Worm (Caenorhabditis elegans): ENCODE data around the gene slrp-1.

The slrp-1 gene

DNA sequence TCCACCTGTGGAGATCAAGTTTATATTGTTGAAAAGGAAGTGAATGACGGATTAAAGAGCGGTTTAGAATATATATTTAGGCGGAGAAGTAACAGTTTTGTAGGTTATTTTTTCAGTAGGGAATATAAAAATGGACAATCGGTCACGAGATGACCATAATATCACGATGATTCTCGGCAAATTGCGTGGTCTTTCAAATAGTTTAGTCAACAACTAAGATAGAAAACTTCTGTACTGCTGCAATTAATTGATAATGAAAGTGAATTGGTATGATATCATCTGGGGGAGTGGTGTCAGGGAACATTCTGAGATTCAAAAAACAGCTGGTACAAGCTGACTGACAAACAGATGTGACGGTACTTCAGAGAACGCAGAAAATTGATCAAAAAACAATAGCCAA is 42.8 kb downstream of the slrp-1 start:
- TF ChIP-seq tbx-37 (GFP tag; conservative IDR thresholded peaks at IDR 0.05) (no peak), sea-1 (GFP tag; conservative IDR thresholded peaks at IDR 0.05) (no peak), ama-1 (optimal IDR thresholded peaks at IDR 0.05) (no peak), F13C5.2 (tag; optimal IDR thresholded peaks at IDR 0.05) (no peak), hmg-4 (GFP tag; optimal IDR thresholded peaks at IDR 0.05) (no peak), ceh-36 (tag; optimal IDR thresholded peaks at IDR 0.05) (no peak), hmbx-1 (tag; optimal IDR thresholded peaks at IDR 0.05) (no peak), pes-1 (GFP tag; IDR thresholded peaks at IDR 0.05) (no peak), aly-1 (tag; optimal IDR thresholded peaks at IDR 0.05) (no peak), tbx-11 (GFP tag; IDR thresholded peaks at IDR 0.05) (no peak), tra-4 (tag; optimal IDR thresholded peaks at IDR 0.05) (no peak), flt-1 (GFP tag; IDR thresholded peaks at IDR 0.05) (no peak), ceh-13 (GFP tag; optimal IDR thresholded peaks at IDR 0.05) (no peak), B0310.2 (tag; optimal IDR thresholded peaks at IDR 0.05) (no peak), hnd-1 (tag; optimal IDR thresholded peaks at IDR 0.05) (no peak), scrt-1 (GFP tag; IDR thresholded peaks at IDR 0.05) (no peak), ets-7 (tag; optimal IDR thresholded peaks at IDR 0.05) (no peak)

ce11 chrV:13609806-13610205 is 44.1 kb downstream of the slrp-1 start:
- TF ChIP-seq hnd-1 (tag; optimal IDR thresholded peaks at IDR 0.05) (no peak), ceh-36 (tag; optimal IDR thresholded peaks at IDR 0.05) (no peak), tra-4 (tag; optimal IDR thresholded peaks at IDR 0.05) (no peak), B0310.2 (tag; optimal IDR thresholded peaks at IDR 0.05) (no peak), F13C5.2 (tag; optimal IDR thresholded peaks at IDR 0.05) (no peak), pes-1 (GFP tag; IDR thresholded peaks at IDR 0.05) (no peak), ama-1 (optimal IDR thresholded peaks at IDR 0.05) (no peak)

ce11 chrV:13611782-13612181 is 46.1 kb downstream of the slrp-1 start, which contains the start of gene spig-9:
TSS of gene spig-9 (minus strand) at chrV:13611882.
- TF ChIP-seq F13C5.2 (tag; optimal IDR thresholded peaks at IDR 0.05) (no peak), ets-7 (tag; optimal IDR thresholded peaks at IDR 0.05) (no peak), ceh-13 (GFP tag; optimal IDR thresholded peaks at IDR 0.05) (no peak), sea-1 (GFP tag; conservative IDR thresholded peaks at IDR 0.05) (no peak), tbx-11 (GFP tag; IDR thresholded peaks at IDR 0.05) (no peak), hmbx-1 (tag; optimal IDR thresholded peaks at IDR 0.05) (no peak), tbx-37 (GFP tag; conservative IDR thresholded peaks at IDR 0.05) (no peak), hmg-4 (GFP tag; optimal IDR thresholded peaks at IDR 0.05) (no peak), ceh-36 (tag; optimal IDR thresholded peaks at IDR 0.05) (no peak), ama-1 (optimal IDR thresholded peaks at IDR 0.05) (no peak)

DNA sequence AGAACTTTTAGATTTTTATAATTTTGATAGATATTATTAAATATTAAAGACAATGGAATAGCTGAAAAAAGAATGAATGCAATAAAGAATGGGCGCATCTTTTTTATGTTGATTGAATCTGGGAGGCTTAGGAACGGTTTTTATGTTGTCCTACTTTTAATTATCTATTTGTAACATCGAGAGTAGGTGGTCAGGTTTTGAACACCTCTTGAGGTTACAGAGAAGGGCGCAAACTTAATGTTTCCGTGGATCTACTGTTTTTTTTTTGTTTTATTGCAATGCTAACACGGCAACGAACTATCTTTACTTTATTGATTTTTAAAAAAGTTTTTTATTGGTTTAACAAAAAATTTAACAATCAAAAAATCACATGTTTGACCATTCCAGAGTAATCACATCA is 48.2 kb downstream of the slrp-1 start, which contains the start of gene F53F4.7:
Gene F53F4.7, minus strand, starts transcription at position 101 of the 400 bp plus-strand sequence.
- no peak for TF ChIP-seq hmbx-1 (tag; optimal IDR thresholded peaks at IDR 0.05)

All from whole organism, early embryonic.